Worm (Caenorhabditis elegans) whole organism, young adult: Measurements from ENCODE around the gene F37H8.6.
A peak's percentile ranks its signal among the peaks of the same experiment; 100 is the strongest.

Experiments used
- D2030.7 ChIP-seq: fragments of 200-800 bp; sonication (Bioruptor generic); IDR thresholded peaks from 2 replicates; pipeline ENCODE4 v1.3.6; 2022; ENCODE audit warnings: missing genetic modification reagents, missing genetic modification characterization, missing compliant biosample characterization
- F10E7.11 ChIP-seq: sonication (generic microtip); optimal IDR thresholded peaks from 2 replicates; lab custom pipeline; 2017; ENCODE audit warnings: mild to moderate bottlenecking, missing genetic modification characterization, moderate library complexity, missing compliant biosample characterization
- F37B4.10 ChIP-seq: fragments of 200-800 bp; sonication (Bioruptor generic); IDR thresholded peaks from 2 replicates; pipeline ENCODE4 v1.3.6; 2022; ENCODE audit warnings: missing genetic modification characterization, missing compliant biosample characterization
- F52B5.7 ChIP-seq: sonication (generic microtip); optimal IDR thresholded peaks from 2 replicates; lab custom pipeline; 2016; ENCODE audit warnings: mild to moderate bottlenecking, missing genetic modification characterization, missing compliant biosample characterization
- K11D2.4 ChIP-seq: fragments of 200-800 bp; sonication (Bioruptor generic); IDR thresholded peaks from 2 replicates; pipeline ENCODE4 v1.3.6; 2022; ENCODE audit warnings: missing genetic modification reagents, missing genetic modification characterization, missing compliant biosample characterization
- K12H6.12 ChIP-seq: fragments of 200-800 bp; sonication (Bioruptor generic); optimal IDR thresholded peaks from 2 replicates; lab custom pipeline; 2018; ENCODE audit warnings: mild to moderate bottlenecking, missing genetic modification characterization, missing compliant biosample characterization
- Y53F4B.3 ChIP-seq: fragments of 200-800 bp; sonication (Bioruptor generic); IDR thresholded peaks from 2 replicates; pipeline ENCODE4 v1.3.6; 2022; ENCODE audit warnings: missing genetic modification reagents, missing genetic modification characterization, missing compliant biosample characterization
- Y53G8AR.9 ChIP-seq: fragments of 200-800 bp; sonication (Bioruptor generic); conservative IDR thresholded peaks from 2 replicates; pipeline ENCODE4 v1.3.6; 2022; ENCODE audit warnings: missing genetic modification reagents, missing genetic modification characterization, missing compliant biosample characterization
- Y95B8A.8 ChIP-seq: fragments of 200-800 bp; sonication (Bioruptor generic); IDR thresholded peaks from 2 replicates; pipeline ENCODE4 v1.3.6; 2022; ENCODE audit warnings: missing genetic modification reagents, missing genetic modification characterization, missing compliant biosample characterization
- aptf-2 ChIP-seq: fragments of 200-800 bp; sonication (Bioruptor generic); conservative IDR thresholded peaks from 2 replicates; pipeline ENCODE4 v1.3.6; 2022; ENCODE audit warnings: missing genetic modification reagents, missing genetic modification characterization, missing compliant biosample characterization
- atf-7 ChIP-seq: sonication (generic microtip); optimal IDR thresholded peaks from 2 replicates; lab custom pipeline; 2017; ENCODE audit warnings: mild to moderate bottlenecking, missing genetic modification characterization, missing compliant biosample characterization
- athp-1 ChIP-seq: sonication (generic microtip); optimal IDR thresholded peaks from 2 replicates; lab custom pipeline; 2017; ENCODE audit warnings: mild to moderate bottlenecking, missing genetic modification characterization, missing compliant biosample characterization
- attf-5 ChIP-seq: fragments of 200-800 bp; sonication (Bioruptor generic); optimal IDR thresholded peaks from 2 replicates; lab custom pipeline; 2018; ENCODE audit warnings: mild to moderate bottlenecking, missing genetic modification characterization, missing compliant biosample characterization
- ceh-100 ChIP-seq: fragments of 200-800 bp; sonication (Bioruptor generic); IDR thresholded peaks from 2 replicates; pipeline ENCODE4 v1.3.6; 2022; ENCODE audit warnings: missing genetic modification reagents, missing genetic modification characterization, missing compliant biosample characterization
- chd-7 ChIP-seq: sonication (generic microtip); optimal IDR thresholded peaks from 2 replicates; lab custom pipeline; 2016; ENCODE audit warnings: mild to moderate bottlenecking, missing genetic modification characterization, moderate library complexity, missing compliant biosample characterization
- dox-1 ChIP-seq: fragments of 200-800 bp; sonication (Bioruptor generic); IDR thresholded peaks from 2 replicates; pipeline ENCODE4 v1.3.6; 2022; ENCODE audit warnings: missing genetic modification reagents, missing genetic modification characterization, missing compliant biosample characterization
- egl-18 ChIP-seq: fragments of 200-800 bp; sonication (Bioruptor generic); IDR thresholded peaks from 2 replicates; pipeline ENCODE4 v1.3.6; 2022; ENCODE audit warnings: missing genetic modification reagents, missing genetic modification characterization, missing compliant biosample characterization
- ekl-4 ChIP-seq: fragments of 200-800 bp; sonication (Bioruptor generic); IDR thresholded peaks from 2 replicates; pipeline ENCODE4 v1.3.6; 2022; ENCODE audit warnings: missing genetic modification reagents, missing genetic modification characterization, missing compliant biosample characterization
- hlh-12 ChIP-seq: sonication (generic microtip); optimal IDR thresholded peaks from 2 replicates; lab custom pipeline; 2016; ENCODE audit warnings: missing genetic modification characterization, missing compliant biosample characterization
- hlh-26 ChIP-seq: fragments of 200-800 bp; sonication (Bioruptor generic); conservative IDR thresholded peaks from 2 replicates; pipeline ENCODE4 v1.3.6; 2022; ENCODE audit warnings: missing genetic modification reagents, missing genetic modification characterization, missing compliant biosample characterization
- hmg-20 ChIP-seq: fragments of 200-800 bp; sonication (Bioruptor generic); IDR thresholded peaks from 2 replicates; pipeline ENCODE4 v1.3.6; 2022; ENCODE audit warnings: missing genetic modification reagents, missing genetic modification characterization, missing compliant biosample characterization
- hrde-1 ChIP-seq: sonication (generic microtip); optimal IDR thresholded peaks from 2 replicates; lab custom pipeline; 2016; ENCODE audit warnings: missing genetic modification characterization, mild to moderate bottlenecking, missing compliant biosample characterization, moderate library complexity, missing genotype, missing genetic modification reagents, borderline replicate concordance
- hsf-1 ChIP-seq: fragments of 200-800 bp; sonication (Bioruptor generic); IDR thresholded peaks from 2 replicates; pipeline ENCODE4 v1.3.6; 2022; ENCODE audit warnings: missing genetic modification reagents, missing genetic modification characterization, missing compliant biosample characterization
- let-526 ChIP-seq: fragments of 200-800 bp; sonication (Bioruptor generic); IDR thresholded peaks from 2 replicates; pipeline ENCODE4 v1.3.6; 2022; ENCODE audit warnings: missing genetic modification reagents, missing genetic modification characterization, missing compliant biosample characterization
- let-607 ChIP-seq, 2 experiments: fragments of 200-800 bp in 1 of 2; sonication (Bioruptor generic) in 1 of 2; sonication (generic microtip) in 1 of 2; optimal IDR thresholded peaks; 2 replicates each; lab custom pipeline; 2016 to 2018; ENCODE audit warnings: mild to moderate bottlenecking in 2 of 2, missing compliant biosample characterization in 2 of 2, missing genetic modification characterization in 2 of 2, moderate library complexity in 2 of 2, missing genotype in 1 of 2
- lir-1 ChIP-seq: fragments of 200-800 bp; sonication (Bioruptor generic); conservative IDR thresholded peaks from 2 replicates; pipeline ENCODE4 v1.3.6; 2022; ENCODE audit warnings: missing genetic modification reagents, missing genetic modification characterization, missing compliant biosample characterization
- lsl-1 ChIP-seq: fragments of 200-800 bp; sonication (Bioruptor generic); optimal IDR thresholded peaks from 2 replicates; lab custom pipeline; 2018; ENCODE audit warnings: mild to moderate bottlenecking, missing genetic modification characterization, moderate library complexity, missing compliant biosample characterization
- madf-10 ChIP-seq: sonication (generic microtip); optimal IDR thresholded peaks from 2 replicates; lab custom pipeline; 2016; ENCODE audit warnings: mild to moderate bottlenecking, missing genetic modification characterization, missing compliant biosample characterization
- madf-6 ChIP-seq: fragments of 200-800 bp; sonication (Bioruptor generic); IDR thresholded peaks from 2 replicates; pipeline ENCODE4 v1.3.6; 2022; ENCODE audit warnings: missing genetic modification reagents, missing genetic modification characterization, missing compliant biosample characterization
- madf-8 ChIP-seq: fragments of 200-800 bp; sonication (Bioruptor generic); conservative IDR thresholded peaks from 2 replicates; pipeline ENCODE4 v1.3.6; 2022; ENCODE audit warnings: missing genetic modification reagents, missing genetic modification characterization, missing compliant biosample characterization
- nhr-80 ChIP-seq: sonication (generic microtip); optimal IDR thresholded peaks from 2 replicates; lab custom pipeline; 2016; ENCODE audit warnings: missing genetic modification characterization, missing compliant biosample characterization
- nhr-90 ChIP-seq: sonication (generic microtip); optimal IDR thresholded peaks from 2 replicates; lab custom pipeline; 2016; ENCODE audit warnings: missing genotype, mild to moderate bottlenecking, missing genetic modification characterization, missing compliant biosample characterization
- rcor-1 ChIP-seq: fragments of 200-800 bp; sonication (Bioruptor generic); IDR thresholded peaks from 2 replicates; pipeline ENCODE4 v1.3.6; 2022; ENCODE audit warnings: missing genetic modification reagents, missing genetic modification characterization, missing compliant biosample characterization
- rec-8 ChIP-seq, 2 experiments: sonication (generic microtip); optimal IDR thresholded peaks; 2 replicates each; lab custom pipeline; 2016; ENCODE audit warnings: mild to moderate bottlenecking in 2 of 2, missing genetic modification characterization in 2 of 2, missing genetic modification reagents in 2 of 2, missing genotype in 2 of 2, missing biosample characterization in 1 of 2, missing compliant biosample characterization in 1 of 2, moderate library complexity in 1 of 2
- repo-1 ChIP-seq: sonication (generic microtip); optimal IDR thresholded peaks from 2 replicates; lab custom pipeline; 2017; ENCODE audit warnings: mild to moderate bottlenecking, missing genetic modification characterization, missing compliant biosample characterization
- snpc-1.1 ChIP-seq: sonication (generic microtip); optimal IDR thresholded peaks from 2 replicates; lab custom pipeline; 2017; ENCODE audit warnings: missing genetic modification characterization, mild to moderate bottlenecking, missing compliant biosample characterization, antibody characterized with exemption, moderate library complexity, missing genotype, missing genetic modification reagents; ENCODE audit not compliant: insufficient read depth
- snpc-1.3 ChIP-seq: sonication (generic microtip); optimal IDR thresholded peaks from 2 replicates; lab custom pipeline; 2017; ENCODE audit warnings: missing genetic modification characterization, mild to moderate bottlenecking, missing compliant biosample characterization, antibody characterized with exemption, moderate library complexity, missing genotype, missing genetic modification reagents; ENCODE audit not compliant: insufficient read depth
- snpc-3.4 ChIP-seq: sonication (generic microtip); optimal IDR thresholded peaks from 2 replicates; lab custom pipeline; 2017; ENCODE audit warnings: missing genetic modification characterization, mild to moderate bottlenecking, missing compliant biosample characterization, antibody characterized with exemption, moderate library complexity, missing genotype, missing genetic modification reagents
- snpc-4 ChIP-seq, 5 experiments: fragments of 150-350 bp in 1 of 5; sonication (generic microtip) in 4 of 5; optimal IDR thresholded peaks; 2 replicates each; lab custom pipeline; 2014 to 2018; ENCODE audit warnings: missing genetic modification characterization in 5 of 5, missing biosample characterization in 3 of 5, antibody characterized with exemption in 2 of 5, mild to moderate bottlenecking in 2 of 5, missing compliant biosample characterization in 2 of 5, missing genotype in 2 of 5, moderate library complexity in 2 of 5, missing genetic modification reagents in 1 of 5
- zfh-2 ChIP-seq: fragments of 200-800 bp; sonication (Bioruptor generic); conservative IDR thresholded peaks from 2 replicates; pipeline ENCODE4 v1.3.6; 2022; ENCODE audit warnings: missing genetic modification reagents, missing genetic modification characterization, missing compliant biosample characterization
- ztf-18 ChIP-seq: sonication (generic microtip); optimal IDR thresholded peaks from 2 replicates; lab custom pipeline; 2016; ENCODE audit warnings: missing genotype, mild to moderate bottlenecking, missing genetic modification characterization, missing compliant biosample characterization
- ztf-26 ChIP-seq: sonication (generic microtip); optimal IDR thresholded peaks from 2 replicates; lab custom pipeline; 2017; ENCODE audit warnings: missing genetic modification characterization, missing compliant biosample characterization
- ztf-28 ChIP-seq: fragments of 200-800 bp; sonication (Bioruptor generic); IDR thresholded peaks from 2 replicates; pipeline ENCODE4 v1.3.6; 2022; ENCODE audit warnings: missing genetic modification reagents, missing genetic modification characterization, missing compliant biosample characterization
- ztf-6 ChIP-seq: fragments of 200-800 bp; sonication (Bioruptor generic); IDR thresholded peaks from 2 replicates; pipeline ENCODE4 v1.3.6; 2022; ENCODE audit warnings: missing genetic modification reagents, missing genetic modification characterization, missing compliant biosample characterization

Gene F37H8.6

ce11 chrII:11152495-11152894, 24.8 kb downstream of the F37H8.6 start, which contains the start of gene pqm-1:
TSS of gene pqm-1 (minus strand) at chrII:11152595.
- TF ChIP-seq snpc-3.4 (tag; lab: Kevin White, UChicago) = no peak
- no peak for TF ChIP-seq ekl-4 (GFP tag; lab: Robert Waterston, UW)
- no peak for TF ChIP-seq egl-18 (GFP tag; lab: Robert Waterston, UW)
- TF ChIP-seq madf-10 (tag; lab: Kevin White, UChicago) = no peak
- TF ChIP-seq K12H6.12 = no peak
- no peak for TF ChIP-seq D2030.7
- no peak for TF ChIP-seq hmg-20 (GFP tag; lab: Robert Waterston, UW)
- no peak for TF ChIP-seq nhr-80 (tag; lab: Kevin White, UChicago)
- no peak for TF ChIP-seq lir-1 (GFP tag; lab: Robert Waterston, UW)
- no peak for TF ChIP-seq ceh-100
- no peak for TF ChIP-seq F37B4.10 (GFP tag; lab: Robert Waterston, UW)
- TF ChIP-seq hrde-1 (tag; lab: Kevin White, UChicago) = no peak
- no peak for TF ChIP-seq Y95B8A.8 (GFP tag; lab: Robert Waterston, UW)
- no peak for TF ChIP-seq hlh-26 (GFP tag; lab: Robert Waterston, UW)

- TF ChIP-seq nhr-80 (tag; lab: Kevin White, UChicago) (peak; percentile 81), chd-7 (peak; percentile 33), madf-10 (tag; lab: Kevin White, UChicago) (peak; percentile 38), Y95B8A.8 (GFP tag; lab: Robert Waterston, UW) (no peak), athp-1 (no peak), hlh-12 (tag; lab: Kevin White, UChicago) (no peak), ceh-100 (no peak), zfh-2 (GFP tag; lab: Robert Waterston, UW) (no peak), D2030.7 (no peak), ekl-4 (GFP tag; lab: Robert Waterston, UW) (no peak), let-607 (tag; optimal IDR thresholded peaks at IDR 0.05; lab: Kevin White, UChicago) (peak in 1 of 2 experiments; percentile 17), F10E7.11 (tag; lab: Kevin White, UChicago) (no peak), madf-6 (no peak), snpc-1.3 (tag; lab: Kevin White, UChicago) (no peak), snpc-1.1 (tag; lab: Kevin White, UChicago) (no peak), hlh-26 (GFP tag; lab: Robert Waterston, UW) (no peak), ztf-26 (tag; lab: Kevin White, UChicago) (no peak), rcor-1 (GFP tag; lab: Robert Waterston, UW) (no peak), atf-7 (tag; lab: Kevin White, UChicago) (peak; percentile 59), attf-5 (GFP tag; lab: Kevin White, UChicago) (peak; percentile 7), Y53F4B.3 (no peak), K11D2.4 (GFP tag; lab: Robert Waterston, UW) (0 out of 2 replicates have a peak, but pooled peaks have one; percentile 28), repo-1 (tag; lab: Kevin White, UChicago) (no peak), lsl-1 (GFP tag; lab: Kevin White, UChicago) (no peak), ztf-6 (no peak), let-526 (peak; percentile 48; the same call in 1 of the 2 replicates), dox-1 (GFP tag; lab: Robert Waterston, UW) (0 out of 2 replicates have a peak, but pooled peaks have one; percentile 24), hsf-1 (peak; percentile 64; the same call in 1 of the 2 replicates), F52B5.7 (tag; lab: Kevin White, UChicago) (no peak), ztf-18 (tag; lab: Kevin White, UChicago) (no peak), madf-8 (GFP tag; lab: Robert Waterston, UW) (no peak), aptf-2 (GFP tag; lab: Robert Waterston, UW) (no peak), snpc-4 (GFP tag; optimal IDR thresholded peaks at IDR 0.05; lab: Kevin White, UChicago) (no peak), snpc-4 (tag; optimal IDR thresholded peaks at IDR 0.05; lab: Kevin White, UChicago) (peak in 1 of 4 experiments; percentile 16), ztf-28 (GFP tag; lab: Robert Waterston, UW) (no peak), nhr-90 (tag; lab: Kevin White, UChicago) (peak; percentile 26), rec-8 (tag; optimal IDR thresholded peaks at IDR 0.05; lab: Kevin White, UChicago) (no peak), Y53G8AR.9 (peak; percentile 69; the same call in 1 of the 2 replicates)
These were observed 26.3 kb downstream of the F37H8.6 start for ce11 chrII:11150976-11151375.
